Fruit fly (Drosophila melanogaster) whole organism, wandering third instar larva: ENCODE measurements around the gene Ir75d.

Source experiments
- Hr78 ChIP-seq: fragments of >200 bp; optimal IDR thresholded peaks from 2 replicates; lab custom pipeline; 2017; ENCODE audit warnings: missing biosample characterization, missing genetic modification characterization
- Myc ChIP-seq: fragments of >200 bp; optimal IDR thresholded peaks from 2 replicates; lab custom pipeline; 2017
- Vsx2 ChIP-seq: fragments of 200-300, 225-300 bp; sonication (Bioruptor generic); optimal IDR thresholded peaks from 2 replicates; lab custom pipeline; 2018; ENCODE audit warnings: missing biosample characterization, missing genetic modification characterization; ENCODE audit not compliant: partially characterized antibody
- br ChIP-seq: fragments of 200-800 bp; sonication (Bioruptor generic); optimal IDR thresholded peaks from 2 replicates; lab custom pipeline; 2016; ENCODE audit warnings: missing biosample characterization, missing genetic modification characterization
- dsf ChIP-seq: sonication (Bioruptor generic); optimal IDR thresholded peaks from 2 replicates; lab custom pipeline; 2016; ENCODE audit warnings: missing biosample characterization, missing genetic modification characterization, borderline replicate concordance
- fru ChIP-seq: fragments of 200-800 bp; sonication (Bioruptor generic); optimal IDR thresholded peaks from 3 replicates; lab custom pipeline; 2016; ENCODE audit warnings: missing biosample characterization, mild to moderate bottlenecking, missing genetic modification characterization
- lola ChIP-seq: fragments of >200 bp; optimal IDR thresholded peaks from 2 replicates; lab custom pipeline; 2017; ENCODE audit warnings: missing biosample characterization, missing genetic modification characterization
- pan ChIP-seq: fragments of >200 bp; optimal IDR thresholded peaks from 2 replicates; lab custom pipeline; 2017
- psq ChIP-seq: fragments of 200-800 bp; sonication (Bioruptor generic); optimal IDR thresholded peaks from 3 replicates; lab custom pipeline; 2017; ENCODE audit warnings: missing biosample characterization, mild to moderate bottlenecking, missing genetic modification characterization, moderate library complexity
- rgr ChIP-seq: fragments of 200-800 bp; sonication (Bioruptor generic); optimal IDR thresholded peaks from 3 replicates; lab custom pipeline; 2016; ENCODE audit warnings: missing biosample characterization, mild to moderate bottlenecking, missing genetic modification characterization
- usp ChIP-seq: fragments of >200 bp; optimal IDR thresholded peaks from 2 replicates; lab custom pipeline; 2017; ENCODE audit warnings: missing biosample characterization, missing genetic modification characterization

dm6 chr3L:18924790-18925189 is 13.8 kb upstream of the Ir75d start, which contains the start of gene CG43049:
- no peak for TF ChIP-seq Myc
- TF ChIP-seq Hr78 = no peak
- no peak for TF ChIP-seq Vsx2 (GFP tag; lab: Kevin White, UChicago)
- TF ChIP-seq br = no peak
- no peak for TF ChIP-seq psq (GFP tag; lab: Kevin White, UChicago)
- TF ChIP-seq pan (lab: Kevin White, UChicago) = no peak
- TF ChIP-seq fru (GFP tag; lab: Kevin White, UChicago) = no peak
- no peak for TF ChIP-seq usp (GFP tag; lab: Kevin White, UChicago)
- no peak for TF ChIP-seq rgr (GFP tag; lab: Kevin White, UChicago)
- TF ChIP-seq lola (GFP tag; lab: Kevin White, UChicago) = no peak
- no peak for TF ChIP-seq dsf
